Worm (Caenorhabditis elegans) whole organism, L4 larva: ENCODE data around the gene gos-28.

Source experiments
- F44E2.7 ChIP-seq: fragments of 200-800 bp; sonication (Bioruptor generic); IDR thresholded peaks from 2 replicates; pipeline ENCODE4 v2.1.2; 2022; ENCODE audit warnings: missing genetic modification characterization, missing compliant biosample characterization
- F49E8.2 ChIP-seq: sonication (generic microtip); optimal IDR thresholded peaks from 2 replicates; lab custom pipeline; 2016; ENCODE audit warnings: missing compliant biosample characterization, mild to moderate bottlenecking, missing genetic modification characterization, borderline replicate concordance
- Y105C5A.15 ChIP-seq: fragments of 200-800 bp; sonication (Bioruptor generic); IDR thresholded peaks from 2 replicates; pipeline ENCODE4 v1.3.6; 2022; ENCODE audit warnings: missing genetic modification characterization, missing compliant biosample characterization
- Y48G9A.11 ChIP-seq: fragments of 200-800 bp; sonication (Bioruptor generic); IDR thresholded peaks from 2 replicates; pipeline ENCODE4 v1.3.6; 2022; ENCODE audit warnings: missing genetic modification reagents, missing genetic modification characterization, missing compliant biosample characterization
- aly-2 ChIP-seq: sonication (generic microtip); optimal IDR thresholded peaks from 2 replicates; lab custom pipeline; 2018; ENCODE audit warnings: missing biosample characterization, missing genetic modification characterization
- ceh-32 ChIP-seq: sonication (generic microtip); optimal IDR thresholded peaks from 2 replicates; lab custom pipeline; 2016; ENCODE audit warnings: mild to moderate bottlenecking, missing genetic modification characterization, missing compliant biosample characterization; ENCODE audit not compliant: poor library complexity
- ceh-62 ChIP-seq: sonication (generic microtip); optimal IDR thresholded peaks from 2 replicates; lab custom pipeline; 2017; ENCODE audit warnings: missing biosample characterization, missing genetic modification characterization
- ctbp-1 ChIP-seq: fragments of 200-800 bp; sonication (Bioruptor generic); IDR thresholded peaks from 2 replicates; pipeline ENCODE4 v1.3.6; 2022; ENCODE audit warnings: missing genetic modification reagents, missing genetic modification characterization, missing compliant biosample characterization
- dmd-9 ChIP-seq: fragments of 200-800 bp; sonication (Bioruptor generic); IDR thresholded peaks from 2 replicates; pipeline ENCODE4 v1.3.6; 2022; ENCODE audit warnings: missing genetic modification reagents, missing genetic modification characterization, missing compliant biosample characterization
- dpl-1 ChIP-seq: fragments of 150-350 bp; optimal IDR thresholded peaks from 2 replicates; lab custom pipeline; 2014; ENCODE audit warnings: missing biosample characterization, missing genetic modification reagents, missing genetic modification characterization
- egl-27 ChIP-seq: sonication (generic microtip); optimal IDR thresholded peaks from 3 replicates; lab custom pipeline; 2017; ENCODE audit warnings: missing biosample characterization, missing genetic modification reagents, missing genetic modification characterization
- fos-1 ChIP-seq: fragments of 150-350 bp; optimal IDR thresholded peaks from 2 replicates; lab custom pipeline; 2014; ENCODE audit warnings: missing biosample characterization, missing genetic modification characterization
- hif-1 ChIP-seq, 2 experiments: sonication (generic microtip); optimal IDR thresholded peaks; 2 replicates each; lab custom pipeline; 2016 to 2017; ENCODE audit warnings: missing compliant biosample characterization in 2 of 2, missing genetic modification characterization in 2 of 2, missing genetic modification reagents in 2 of 2, missing genotype in 2 of 2, mild to moderate bottlenecking in 1 of 2
- hlh-11 ChIP-seq: fragments of 200-800 bp; sonication (Bioruptor generic); optimal IDR thresholded peaks from 2 replicates; lab custom pipeline; 2018; ENCODE audit warnings: mild to moderate bottlenecking, missing genetic modification characterization, missing compliant biosample characterization
- hmg-1.1 ChIP-seq: fragments of 200-800 bp; sonication (Bioruptor generic); IDR thresholded peaks from 2 replicates; pipeline ENCODE4 v1.3.6; 2022; ENCODE audit warnings: missing genetic modification reagents, missing genetic modification characterization, missing compliant biosample characterization
- lim-7 ChIP-seq: fragments of 200-800 bp; sonication (Bioruptor generic); IDR thresholded peaks from 2 replicates; pipeline ENCODE4 v1.3.6; 2022; ENCODE audit warnings: missing genetic modification characterization, missing compliant biosample characterization
- lin-1 ChIP-seq: fragments of 200-800 bp; sonication (Bioruptor generic); IDR thresholded peaks from 2 replicates; pipeline ENCODE4 v1.3.6; 2022; ENCODE audit warnings: missing genetic modification reagents, missing genetic modification characterization, missing compliant biosample characterization
- lin-15B ChIP-seq: fragments of 150-350 bp; sonication (generic microtip); optimal IDR thresholded peaks from 3 replicates; lab custom pipeline; 2014; ENCODE audit warnings: missing biosample characterization, missing genetic modification characterization
- lin-38 ChIP-seq: fragments of 200-800 bp; sonication (Bioruptor generic); IDR thresholded peaks from 2 replicates; pipeline ENCODE4 v1.3.6; 2022; ENCODE audit warnings: missing genetic modification reagents, missing genetic modification characterization, missing compliant biosample characterization
- lin-39 ChIP-seq: fragments of 150-350 bp; optimal IDR thresholded peaks from 2 replicates; lab custom pipeline; 2014; ENCODE audit warnings: missing biosample characterization, missing genetic modification reagents, missing genetic modification characterization
- lsy-2 ChIP-seq, 2 experiments: fragments of 150-350 bp in 1 of 2; sonication (generic microtip) in 1 of 2; optimal IDR thresholded peaks; 2 replicates each; lab custom pipeline; 2014 to 2017; ENCODE audit warnings: missing biosample characterization in 2 of 2, missing genetic modification characterization in 2 of 2
- mdl-1 ChIP-seq, 2 experiments: fragments of 150-350 bp in 1 of 2; sonication (generic microtip) in 1 of 2; optimal IDR thresholded peaks; 2 replicates each; lab custom pipeline; 2014 to 2017; ENCODE audit warnings: missing biosample characterization in 2 of 2, missing genetic modification characterization in 2 of 2
- mes-2 ChIP-seq: sonication (generic microtip); optimal IDR thresholded peaks from 2 replicates; lab custom pipeline; 2016; ENCODE audit warnings: missing genotype, mild to moderate bottlenecking, missing genetic modification characterization, missing compliant biosample characterization; ENCODE audit not compliant: poor library complexity, severe bottlenecking
- nhr-10 ChIP-seq: fragments of 150-350 bp; optimal IDR thresholded peaks from 2 replicates; lab custom pipeline; 2014; ENCODE audit warnings: missing biosample characterization, missing genetic modification characterization
- nhr-25 ChIP-seq: sonication (generic microtip); optimal IDR thresholded peaks from 2 replicates; lab custom pipeline; 2017; ENCODE audit warnings: missing genetic modification characterization, mild to moderate bottlenecking, missing compliant biosample characterization, antibody characterized with exemption, moderate library complexity, borderline replicate concordance; ENCODE audit not compliant: insufficient read depth
- nhr-41 ChIP-seq: fragments of 200-800 bp; sonication (Bioruptor generic); IDR thresholded peaks from 2 replicates; pipeline ENCODE4 v1.3.6; 2022; ENCODE audit warnings: missing genetic modification reagents, missing genetic modification characterization, missing compliant biosample characterization
- saeg-2 ChIP-seq: fragments of 200-800 bp; sonication (Bioruptor generic); IDR thresholded peaks from 2 replicates; pipeline ENCODE4 v1.3.6; 2022; ENCODE audit warnings: missing genetic modification reagents, missing genetic modification characterization, missing compliant biosample characterization
- snpc-4 ChIP-seq: fragments of 150-350 bp; optimal IDR thresholded peaks from 2 replicates; lab custom pipeline; 2014; ENCODE audit warnings: missing biosample characterization, missing genetic modification characterization
- tra-1 ChIP-seq: fragments of 200-800 bp; sonication (Bioruptor generic); IDR thresholded peaks from 2 replicates; pipeline ENCODE4 v1.3.6; 2022; ENCODE audit warnings: missing genetic modification reagents, missing genetic modification characterization, missing compliant biosample characterization
- unc-130 ChIP-seq: sonication (generic microtip); optimal IDR thresholded peaks from 2 replicates; lab custom pipeline; 2016; ENCODE audit warnings: missing genetic modification reagents, missing genetic modification characterization, missing compliant biosample characterization
- unc-62 ChIP-seq, 3 experiments: fragments of 150-350 bp in 1 of 3; sonication (generic microtip); optimal IDR thresholded peaks in 2 of 3; peaks in 1 of 3; 1 replicate in 1 of 3; 2 replicates in 2 of 3; lab custom pipeline; 2014 to 2017; ENCODE audit warnings: missing biosample characterization in 3 of 3, missing genetic modification characterization in 3 of 3, missing genetic modification reagents in 3 of 3, missing genotype in 1 of 3
- zag-1 ChIP-seq: fragments of 150-350 bp; optimal IDR thresholded peaks from 2 replicates; lab custom pipeline; 2014; ENCODE audit warnings: missing biosample characterization, missing genetic modification characterization

Gene gos-28

DNA sequence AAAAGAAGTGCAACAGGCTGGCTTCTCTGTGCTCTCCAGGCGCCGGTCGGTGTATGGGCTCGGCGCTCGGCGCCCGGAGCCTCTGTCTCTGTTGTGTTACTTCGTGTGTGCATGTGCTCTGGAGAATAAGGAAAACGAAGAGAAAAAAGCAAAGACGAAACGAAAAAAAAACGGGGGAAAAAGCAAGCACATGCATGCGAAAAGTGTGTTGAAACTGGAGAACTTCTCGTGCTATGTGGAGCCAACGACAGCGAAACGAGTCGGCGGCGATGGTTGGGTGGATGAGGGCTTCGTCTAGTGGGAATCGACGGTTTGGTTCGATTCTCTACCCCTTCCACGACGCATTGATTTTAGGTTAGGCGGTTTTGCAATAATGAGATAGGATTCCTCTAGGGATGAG, 38.4 kb upstream of the gos-28 start (continued):
- TF ChIP-seq fos-1 (tag; lab: Kevin White, UChicago) (no peak), nhr-25 (tag; lab: Kevin White, UChicago) (no peak), nhr-41 (GFP tag; lab: Robert Waterston, UW) (no peak), hlh-11 (tag; lab: Kevin White, UChicago) (peak; percentile 66), zag-1 (tag; lab: Kevin White, UChicago) (no peak), hif-1 (tag; optimal IDR thresholded peaks at IDR 0.05; lab: Kevin White, UChicago) (peak in 1 of 2 experiments; percentile 36), mdl-1 (tag; optimal IDR thresholded peaks at IDR 0.05; lab: Kevin White, UChicago) (peak in 1 of 2 experiments; percentile 71), saeg-2 (GFP tag; lab: Robert Waterston, UW) (no peak), dmd-9 (no peak), F44E2.7 (no peak), ceh-32 (tag; lab: Kevin White, UChicago) (no peak), F49E8.2 (no peak), lsy-2 (tag; optimal IDR thresholded peaks at IDR 0.05; lab: Kevin White, UChicago) (peak in 1 of 2 experiments; percentile 63), tra-1 (GFP tag; lab: Robert Waterston, UW) (peak; percentile 39; the same call in 1 of the 2 replicates), aly-2 (no peak), dpl-1 (GFP tag; lab: Kevin White, UChicago) (peak; percentile 14), hmg-1.1 (GFP tag; lab: Robert Waterston, UW) (peak; percentile 77), egl-27 (no peak), nhr-10 (tag; lab: Kevin White, UChicago) (no peak), lin-1 (no peak), unc-62 (GFP tag; optimal IDR thresholded peaks at IDR 0.05 in 1 of 2; lab: Kevin White, UChicago) (no peak), unc-62 (tag; optimal IDR thresholded peaks at IDR 0.05; lab: Kevin White, UChicago) (no peak)
- TF ChIP-seq, all 104 proteins: peak for 39

- 0 out of 2 replicates have a peak, but pooled peaks have one; percentile 15 for TF ChIP-seq Y48G9A.11 (GFP tag; lab: Robert Waterston, UW)
- TF ChIP-seq lim-7 (GFP tag; lab: Robert Waterston, UW) = 0 out of 2 replicates have a peak, but pooled peaks have one; percentile 21
- peak; percentile 4 for TF ChIP-seq mes-2
- TF ChIP-seq lin-38 (GFP tag; lab: Robert Waterston, UW) = peak; percentile 56
Measured at ce11 chrIII:7386539-7386938, 37.6 kb upstream of the gos-28 start.

ce11 chrIII:7385929-7386328, 37.0 kb upstream of the gos-28 start, which contains the start of gene trd-1:
Gene trd-1 (plus strand): TSS chrIII:7386229.
- TF ChIP-seq unc-62 (GFP tag; optimal IDR thresholded peaks at IDR 0.05 in 1 of 2; lab: Kevin White, UChicago) = no peak
- no peak for TF ChIP-seq unc-62 (tag; optimal IDR thresholded peaks at IDR 0.05; lab: Kevin White, UChicago)
- no peak for TF ChIP-seq lin-39 (tag; lab: Kevin White, UChicago)
- TF ChIP-seq lin-1 = no peak
- no peak for TF ChIP-seq snpc-4
- TF ChIP-seq lin-15B (tag; lab: Kevin White, UChicago) = no peak
- no peak for TF ChIP-seq fos-1 (tag; lab: Kevin White, UChicago)
- TF ChIP-seq zag-1 (tag; lab: Kevin White, UChicago) = no peak
- no peak for TF ChIP-seq unc-130
- no peak for TF ChIP-seq Y105C5A.15 (GFP tag; lab: Robert Waterston, UW)

ce11 chrIII:7383733-7384132, 34.8 kb upstream of the gos-28 start, which contains the start of gene tbp-1:
Gene tbp-1 (plus strand): TSS chrIII:7384033.
- TF ChIP-seq ceh-62 (tag; lab: Kevin White, UChicago) (no peak), ctbp-1 (GFP tag; lab: Robert Waterston, UW) (no peak), lin-38 (GFP tag; lab: Robert Waterston, UW) (peak; percentile 24; the same call in 1 of the 2 replicates), mes-2 (no peak), dpl-1 (GFP tag; lab: Kevin White, UChicago) (no peak)
